Worm (Caenorhabditis elegans) whole organism, L2 larva: ENCODE results near the gene C05A2.4.

Experiments used
- C34F6.9 ChIP-seq: fragments of 150-350 bp; optimal IDR thresholded peaks from 2 replicates; lab custom pipeline; 2014; ENCODE audit warnings: missing biosample characterization, missing genetic modification characterization
- F13H6.1 ChIP-seq: sonication (generic microtip); optimal IDR thresholded peaks from 2 replicates; lab custom pipeline; 2016; ENCODE audit warnings: missing genetic modification characterization, missing compliant biosample characterization
- R02D3.7 ChIP-seq: fragments of 150-350 bp; optimal IDR thresholded peaks from 2 replicates; lab custom pipeline; 2014; ENCODE audit warnings: missing biosample characterization, missing genetic modification characterization
- ZK546.5 ChIP-seq: sonication (generic microtip); optimal IDR thresholded peaks from 2 replicates; lab custom pipeline; 2017; ENCODE audit warnings: missing biosample characterization, missing genetic modification characterization
- ceh-16 ChIP-seq: fragments of 150-350 bp; optimal IDR thresholded peaks from 2 replicates; lab custom pipeline; 2014; ENCODE audit warnings: missing biosample characterization, missing genetic modification characterization
- crh-2 ChIP-seq: sonication (generic microtip); optimal IDR thresholded peaks from 2 replicates; lab custom pipeline; 2017; ENCODE audit warnings: missing biosample characterization, missing genetic modification characterization
- egl-27 ChIP-seq: sonication (generic microtip); optimal IDR thresholded peaks from 3 replicates; lab custom pipeline; 2017; ENCODE audit warnings: missing biosample characterization, missing genetic modification reagents, missing genetic modification characterization
- elt-3 ChIP-seq: sonication (generic microtip); optimal IDR thresholded peaks from 2 replicates; lab custom pipeline; 2017; ENCODE audit warnings: missing biosample characterization, missing genetic modification characterization
- fos-1 ChIP-seq: fragments of 150-350 bp; optimal IDR thresholded peaks from 2 replicates; lab custom pipeline; 2014; ENCODE audit warnings: missing biosample characterization, missing genetic modification characterization
- gmeb-1 ChIP-seq: fragments of 150-350 bp; optimal IDR thresholded peaks from 2 replicates; lab custom pipeline; 2014; ENCODE audit warnings: missing biosample characterization, missing genetic modification characterization
- mab-5 ChIP-seq: fragments of 150-350 bp; optimal IDR thresholded peaks from 2 replicates; lab custom pipeline; 2014; ENCODE audit warnings: missing biosample characterization, missing genetic modification characterization
- nhr-10 ChIP-seq: sonication (generic microtip); optimal IDR thresholded peaks from 2 replicates; lab custom pipeline; 2017; ENCODE audit warnings: missing biosample characterization, missing genetic modification characterization
- nhr-11 ChIP-seq: fragments of 150-350 bp; optimal IDR thresholded peaks from 2 replicates; lab custom pipeline; 2014; ENCODE audit warnings: missing biosample characterization, missing genetic modification characterization
- nhr-6 ChIP-seq: fragments of 150-350 bp; optimal IDR thresholded peaks from 2 replicates; lab custom pipeline; 2014; ENCODE audit warnings: missing biosample characterization, missing genetic modification characterization
- peb-1 ChIP-seq: fragments of 150-350 bp; optimal IDR thresholded peaks from 2 replicates; lab custom pipeline; 2014; ENCODE audit warnings: missing biosample characterization, missing genetic modification characterization
- sem-4 ChIP-seq: fragments of 150-350 bp; optimal IDR thresholded peaks from 2 replicates; lab custom pipeline; 2014; ENCODE audit warnings: missing biosample characterization, missing genetic modification reagents, missing genetic modification characterization
- skn-1 ChIP-seq: sonication (generic microtip); optimal IDR thresholded peaks from 2 replicates; lab custom pipeline; 2017; ENCODE audit warnings: missing biosample characterization, missing genetic modification characterization
- sma-9 ChIP-seq, 2 experiments: fragments of 150-350 bp in 1 of 2; sonication (generic microtip) in 1 of 2; optimal IDR thresholded peaks; 2 replicates each; lab custom pipeline; 2014 to 2016; ENCODE audit warnings: missing genetic modification characterization in 2 of 2, mild to moderate bottlenecking in 1 of 2, missing biosample characterization in 1 of 2, missing compliant biosample characterization in 1 of 2, missing genetic modification reagents in 1 of 2, moderate library complexity in 1 of 2
- snpc-4 ChIP-seq: fragments of 150-350 bp; optimal IDR thresholded peaks from 2 replicates; lab custom pipeline; 2014; ENCODE audit warnings: missing biosample characterization, missing genetic modification characterization
- zag-1 ChIP-seq: fragments of 150-350 bp; optimal IDR thresholded peaks from 2 replicates; lab custom pipeline; 2014; ENCODE audit warnings: missing biosample characterization, missing genetic modification characterization

The C05A2.4 gene

ce11 chrV:10743649-10744048 lies 48.4 kb downstream of the C05A2.4 start, which contains the start of gene srj-22:
srj-22 (minus strand) TSS chrV:10743749.
- no peak for TF ChIP-seq R02D3.7 (tag; lab: Kevin White, UChicago)
- TF ChIP-seq ceh-16 (tag; lab: Kevin White, UChicago), result no peak
- no peak for TF ChIP-seq skn-1 (tag; lab: Kevin White, UChicago)
- TF ChIP-seq mab-5, result no peak
- no peak for TF ChIP-seq gmeb-1 (tag; lab: Kevin White, UChicago)
- no peak for TF ChIP-seq sem-4 (tag; lab: Kevin White, UChicago)
- TF ChIP-seq nhr-11 (tag; lab: Kevin White, UChicago), result no peak
- no peak for TF ChIP-seq ZK546.5 (tag; lab: Kevin White, UChicago)
- TF ChIP-seq zag-1 (tag; lab: Kevin White, UChicago), result no peak
- TF ChIP-seq elt-3 (tag; lab: Kevin White, UChicago), result no peak
- no peak for TF ChIP-seq fos-1 (tag; lab: Kevin White, UChicago)
- TF ChIP-seq F13H6.1, result no peak
- TF ChIP-seq egl-27 (tag; lab: Kevin White, UChicago), result no peak

ce11 chrV:10745034-10745433 lies 49.8 kb downstream of the C05A2.4 start, which contains the start of gene srj-21:
srj-21 (plus strand) TSS chrV:10745334.
- TF ChIP-seq sma-9 (GFP tag; optimal IDR thresholded peaks at IDR 0.05; lab: Kevin White, UChicago) (no peak), sma-9 (tag; optimal IDR thresholded peaks at IDR 0.05; lab: Kevin White, UChicago) (no peak), snpc-4 (tag; lab: Kevin White, UChicago) (no peak), C34F6.9 (tag; lab: Kevin White, UChicago) (no peak), egl-27 (tag; lab: Kevin White, UChicago) (no peak), crh-2 (tag; lab: Kevin White, UChicago) (no peak), sem-4 (tag; lab: Kevin White, UChicago) (no peak), nhr-10 (tag; lab: Kevin White, UChicago) (no peak), nhr-6 (tag; lab: Kevin White, UChicago) (no peak), peb-1 (tag; lab: Kevin White, UChicago) (no peak)
- TF ChIP-seq, all 48 proteins: peak for 0
